Worm (Caenorhabditis elegans): ENCODE data around the gene Y75B8A.44.

Gene Y75B8A.44

DNA sequence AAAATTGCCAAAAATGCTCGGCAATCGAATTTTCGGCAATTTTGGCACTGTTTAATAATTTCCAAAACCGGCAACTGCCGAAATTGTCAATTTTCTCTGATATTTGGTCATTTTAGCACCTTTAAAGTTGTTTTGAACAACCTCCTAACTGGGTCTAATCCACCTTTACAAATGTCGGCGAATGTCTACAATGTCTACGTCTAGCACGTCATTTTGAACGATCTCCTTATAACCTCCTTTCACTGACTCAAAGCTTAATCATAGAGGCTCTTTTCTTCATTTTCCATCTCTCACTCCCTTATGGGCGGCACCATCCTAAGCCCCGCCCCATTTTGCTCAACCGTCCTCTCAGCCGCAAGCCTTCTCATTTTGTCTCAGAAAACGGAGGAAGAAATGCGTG, at the start of gene Y75B8A.44:
TSS of gene Y75B8A.44 (plus strand) at position 301 of the 400 bp plus-strand sequence.
- no peak for TF ChIP-seq tbx-37 (GFP tag; conservative IDR thresholded peaks at IDR 0.05)
- no peak for TF ChIP-seq hmbx-1 (tag; optimal IDR thresholded peaks at IDR 0.05)
- TF ChIP-seq tra-4 (tag; optimal IDR thresholded peaks at IDR 0.05), result no peak
- TF ChIP-seq hmg-4 (GFP tag; optimal IDR thresholded peaks at IDR 0.05), result no peak
- no peak for TF ChIP-seq ceh-13 (GFP tag; optimal IDR thresholded peaks at IDR 0.05)
- TF ChIP-seq pes-1 (GFP tag; IDR thresholded peaks at IDR 0.05), result no peak
- TF ChIP-seq hnd-1 (tag; optimal IDR thresholded peaks at IDR 0.05), result no peak
- no peak for TF ChIP-seq ama-1 (optimal IDR thresholded peaks at IDR 0.05)
- TF ChIP-seq F13C5.2 (tag; optimal IDR thresholded peaks at IDR 0.05), result no peak
- no peak for TF ChIP-seq B0310.2 (tag; optimal IDR thresholded peaks at IDR 0.05)
- TF ChIP-seq ets-7 (tag; optimal IDR thresholded peaks at IDR 0.05), result no peak

- TF ChIP-seq sea-1 (GFP tag; conservative IDR thresholded peaks at IDR 0.05) (no peak), aly-1 (tag; optimal IDR thresholded peaks at IDR 0.05) (peak; percentile 30)
Observed at ce11 chrIII:12149958-12150357, 44.3 kb upstream of the Y75B8A.44 start.

DNA sequence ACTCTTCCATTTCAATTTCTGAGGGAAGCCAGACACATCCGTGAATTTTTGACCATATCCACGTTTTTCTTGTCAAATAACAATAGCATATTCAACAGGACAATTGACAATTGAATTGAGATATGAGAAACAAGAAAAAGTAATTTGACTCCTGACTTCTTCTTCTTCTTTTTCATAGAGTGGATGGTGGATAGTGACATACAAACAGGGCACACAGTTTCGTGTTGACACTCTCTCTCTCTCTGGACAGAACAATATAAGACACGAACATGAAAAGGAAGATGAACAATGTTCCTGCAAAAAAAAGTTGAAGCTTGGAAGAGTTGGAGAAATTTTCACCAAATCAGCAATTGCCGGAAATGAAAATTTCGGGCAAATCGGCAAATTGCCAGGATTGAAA, 43.2 kb upstream of the Y75B8A.44 start:
- no peak for TF ChIP-seq B0310.2 (tag; optimal IDR thresholded peaks at IDR 0.05)
- no peak for TF ChIP-seq hmg-4 (GFP tag; optimal IDR thresholded peaks at IDR 0.05)
- no peak for TF ChIP-seq aly-1 (tag; optimal IDR thresholded peaks at IDR 0.05)
- no peak for TF ChIP-seq scrt-1 (GFP tag; IDR thresholded peaks at IDR 0.05)
- TF ChIP-seq sea-1 (GFP tag; conservative IDR thresholded peaks at IDR 0.05), result no peak
- TF ChIP-seq flt-1 (GFP tag; IDR thresholded peaks at IDR 0.05), result no peak
- TF ChIP-seq ceh-13 (GFP tag; optimal IDR thresholded peaks at IDR 0.05), result no peak
- no peak for TF ChIP-seq ceh-36 (tag; optimal IDR thresholded peaks at IDR 0.05)
- no peak for TF ChIP-seq pes-1 (GFP tag; IDR thresholded peaks at IDR 0.05)
- TF ChIP-seq hmbx-1 (tag; optimal IDR thresholded peaks at IDR 0.05), result no peak
- TF ChIP-seq hnd-1 (tag; optimal IDR thresholded peaks at IDR 0.05), result no peak
- no peak for TF ChIP-seq ets-7 (tag; optimal IDR thresholded peaks at IDR 0.05)
- TF ChIP-seq F13C5.2 (tag; optimal IDR thresholded peaks at IDR 0.05), result no peak
- TF ChIP-seq tbx-37 (GFP tag; conservative IDR thresholded peaks at IDR 0.05), result no peak
- TF ChIP-seq tbx-11 (GFP tag; IDR thresholded peaks at IDR 0.05), result no peak

DNA sequence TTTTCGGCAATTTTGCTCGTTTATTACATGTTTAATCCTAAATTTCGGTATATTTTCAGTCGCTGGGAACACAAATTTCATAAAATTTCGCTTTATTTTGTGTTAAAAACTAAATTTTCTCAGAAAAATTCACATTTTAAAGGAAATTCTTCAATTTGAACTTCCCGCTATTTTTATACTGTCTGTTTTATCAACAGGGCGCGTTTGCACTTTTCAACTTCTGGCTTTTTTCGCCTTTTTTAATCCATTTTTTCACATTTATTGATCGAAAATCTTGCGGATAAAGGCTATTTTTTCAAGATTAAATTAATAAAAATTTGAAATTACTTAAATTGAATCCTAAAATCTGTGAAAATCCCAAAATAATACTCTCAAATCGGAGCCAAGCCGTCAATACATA, 42.1 kb upstream of the Y75B8A.44 start:
- peak; percentile 5 for TF ChIP-seq F13C5.2 (tag; optimal IDR thresholded peaks at IDR 0.05)
- TF ChIP-seq ama-1 (optimal IDR thresholded peaks at IDR 0.05), result no peak
- no peak for TF ChIP-seq pes-1 (GFP tag; IDR thresholded peaks at IDR 0.05)
- TF ChIP-seq tbx-11 (GFP tag; IDR thresholded peaks at IDR 0.05), result no peak
- TF ChIP-seq tbx-37 (GFP tag; conservative IDR thresholded peaks at IDR 0.05), result no peak

DNA sequence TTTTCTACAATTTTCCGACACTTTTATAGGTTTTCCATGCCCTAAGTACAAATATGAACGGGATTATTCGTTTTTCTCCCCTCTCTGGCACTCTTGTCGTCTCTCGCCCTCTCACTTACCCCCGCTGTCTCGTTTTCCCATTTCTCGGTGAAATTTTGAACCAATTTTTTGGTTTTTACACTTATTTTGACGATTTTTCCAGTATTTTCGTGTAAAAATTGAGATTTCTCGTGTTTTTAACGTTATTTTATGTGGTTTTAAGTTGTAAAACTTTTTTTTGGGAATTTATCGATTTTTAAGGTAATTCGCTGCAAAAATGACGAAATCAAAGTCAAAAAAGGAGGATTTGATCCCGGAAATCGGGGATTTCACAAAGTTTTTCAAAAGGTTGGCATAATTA, 41.7 kb upstream of the Y75B8A.44 start, which contains the start of gene Y75B8A.7:
TSS of gene Y75B8A.7 (plus strand) at position 301 of the 400 bp plus-strand sequence.
- TF ChIP-seq hmbx-1 (tag; optimal IDR thresholded peaks at IDR 0.05) (no peak), tbx-11 (GFP tag; IDR thresholded peaks at IDR 0.05) (no peak), ceh-13 (GFP tag; optimal IDR thresholded peaks at IDR 0.05) (no peak), flt-1 (GFP tag; IDR thresholded peaks at IDR 0.05) (no peak), ama-1 (optimal IDR thresholded peaks at IDR 0.05) (no peak), tra-4 (tag; optimal IDR thresholded peaks at IDR 0.05) (no peak), pes-1 (GFP tag; IDR thresholded peaks at IDR 0.05) (no peak), scrt-1 (GFP tag; IDR thresholded peaks at IDR 0.05) (no peak)

- TF ChIP-seq aly-1 (tag; optimal IDR thresholded peaks at IDR 0.05) (no peak), hmbx-1 (tag; optimal IDR thresholded peaks at IDR 0.05) (no peak), hmg-4 (GFP tag; optimal IDR thresholded peaks at IDR 0.05) (no peak), tbx-37 (GFP tag; conservative IDR thresholded peaks at IDR 0.05) (no peak), pes-1 (GFP tag; IDR thresholded peaks at IDR 0.05) (no peak), ceh-13 (GFP tag; optimal IDR thresholded peaks at IDR 0.05) (no peak), sea-1 (GFP tag; conservative IDR thresholded peaks at IDR 0.05) (no peak), tra-4 (tag; optimal IDR thresholded peaks at IDR 0.05) (no peak), flt-1 (GFP tag; IDR thresholded peaks at IDR 0.05) (no peak), ets-7 (tag; optimal IDR thresholded peaks at IDR 0.05) (no peak), tbx-11 (GFP tag; IDR thresholded peaks at IDR 0.05) (no peak), B0310.2 (tag; optimal IDR thresholded peaks at IDR 0.05) (no peak), scrt-1 (GFP tag; IDR thresholded peaks at IDR 0.05) (no peak), ceh-36 (tag; optimal IDR thresholded peaks at IDR 0.05) (no peak), hnd-1 (tag; optimal IDR thresholded peaks at IDR 0.05) (no peak), ama-1 (optimal IDR thresholded peaks at IDR 0.05) (no peak), F13C5.2 (tag; optimal IDR thresholded peaks at IDR 0.05) (no peak)
Observed at ce11 chrIII:12153514-12153913, 40.8 kb upstream of the Y75B8A.44 start.

- TF ChIP-seq pes-1 (GFP tag; IDR thresholded peaks at IDR 0.05) (no peak), flt-1 (GFP tag; IDR thresholded peaks at IDR 0.05) (no peak)
Observed at ce11 chrIII:12155759-12156158, 38.5 kb upstream of the Y75B8A.44 start.

- TF ChIP-seq hmg-4 (GFP tag; optimal IDR thresholded peaks at IDR 0.05) (no peak), tbx-11 (GFP tag; IDR thresholded peaks at IDR 0.05) (no peak), ceh-13 (GFP tag; optimal IDR thresholded peaks at IDR 0.05) (no peak), hnd-1 (tag; optimal IDR thresholded peaks at IDR 0.05) (no peak), flt-1 (GFP tag; IDR thresholded peaks at IDR 0.05) (no peak)
Observed at ce11 chrIII:12156582-12156981, 37.7 kb upstream of the Y75B8A.44 start.

DNA sequence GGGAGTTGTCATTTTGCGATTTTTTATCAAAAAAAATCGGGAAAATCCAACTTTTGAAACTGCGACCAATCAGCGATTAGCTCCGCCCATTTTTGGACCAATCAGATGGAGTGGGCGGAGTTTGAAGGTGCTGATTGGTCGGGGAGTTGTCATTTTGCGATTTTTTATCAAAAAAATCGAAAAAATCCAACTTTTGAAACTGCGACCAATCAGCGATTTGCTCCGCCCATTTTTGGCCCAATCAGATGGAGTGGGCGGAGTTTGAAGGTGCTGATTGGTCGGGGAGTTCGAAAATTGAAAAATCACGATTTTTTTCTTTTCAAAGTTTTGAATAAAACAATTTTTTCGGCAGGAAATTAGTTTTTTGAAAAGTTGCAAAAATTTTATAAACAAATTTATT, 36.7 kb upstream of the Y75B8A.44 start:
- no peak for TF ChIP-seq ceh-13 (GFP tag; optimal IDR thresholded peaks at IDR 0.05)
- no peak for TF ChIP-seq hmbx-1 (tag; optimal IDR thresholded peaks at IDR 0.05)

Measured in whole organism, early embryonic.